Fruit fly (Drosophila melanogaster): ENCODE results near the gene repo.

The repo gene

dm6 chr3R:18283441-18283840 is 47.4 kb downstream of the repo start, which contains the start of the genes CG14312 and CG8064:
Gene CG14312, minus strand, starts transcription at chr3R:18283528.
Gene CG8064, plus strand, starts transcription at chr3R:18283660.
- TF ChIP-seq noc (tag; optimal IDR thresholded peaks at IDR 0.05) = no peak

dm6 chr3R:18288677-18289076 is 52.7 kb downstream of the repo start, which contains the start of gene CG7131:
Gene CG7131, minus strand, starts transcription at chr3R:18288777.
- TF ChIP-seq noc (tag; optimal IDR thresholded peaks at IDR 0.05) = no peak
